Fruit fly (Drosophila melanogaster) whole organism, embryonic: ENCODE data around the gene CG14947.

Experiments used
- CG31224 ChIP-seq: fragments of 200-800 bp; sonication (Bioruptor generic); IDR thresholded peaks from 2 replicates; pipeline ENCODE4 v1.3.6; 2022; ENCODE audit warnings: missing biosample characterization, missing genetic modification characterization
- CG4730 ChIP-seq: fragments of 200-800 bp; sonication (Bioruptor generic); IDR thresholded peaks from 2 replicates; pipeline ENCODE4 v1.3.6; 2022; ENCODE audit warnings: missing biosample characterization, missing genetic modification characterization
- D19A ChIP-seq: fragments of 200-800 bp; optimal IDR thresholded peaks from 3 replicates; lab custom pipeline; 2019; ENCODE audit warnings: missing biosample characterization, mild to moderate bottlenecking, missing genetic modification characterization, moderate library complexity
- bcd ChIP-seq: fragments of 200-800 bp; sonication (Bioruptor generic); optimal IDR thresholded peaks from 2 replicates; lab custom pipeline; 2017; ENCODE audit warnings: missing biosample characterization, mild to moderate bottlenecking, missing genetic modification characterization
- cad ChIP-seq: fragments of >200 bp; optimal IDR thresholded peaks from 2 replicates; lab custom pipeline; 2017; ENCODE audit warnings: missing biosample characterization, missing genetic modification characterization
- ftz-f1 ChIP-seq: fragments of 200-800 bp; sonication (Bioruptor generic); optimal IDR thresholded peaks from 2 replicates; lab custom pipeline; 2016; ENCODE audit warnings: missing biosample characterization, missing genetic modification characterization
- stc ChIP-seq: fragments of 200-800 bp; sonication (Bioruptor generic); IDR thresholded peaks from 2 replicates; pipeline ENCODE4 v1.3.6; 2022; ENCODE audit warnings: missing biosample characterization, missing genetic modification characterization
- z ChIP-seq: fragments of 200-800 bp; sonication (Bioruptor generic); IDR thresholded peaks from 3 replicates; pipeline ENCODE4 v1.3.6; 2022; ENCODE audit warnings: missing biosample characterization, missing genetic modification characterization

DNA sequence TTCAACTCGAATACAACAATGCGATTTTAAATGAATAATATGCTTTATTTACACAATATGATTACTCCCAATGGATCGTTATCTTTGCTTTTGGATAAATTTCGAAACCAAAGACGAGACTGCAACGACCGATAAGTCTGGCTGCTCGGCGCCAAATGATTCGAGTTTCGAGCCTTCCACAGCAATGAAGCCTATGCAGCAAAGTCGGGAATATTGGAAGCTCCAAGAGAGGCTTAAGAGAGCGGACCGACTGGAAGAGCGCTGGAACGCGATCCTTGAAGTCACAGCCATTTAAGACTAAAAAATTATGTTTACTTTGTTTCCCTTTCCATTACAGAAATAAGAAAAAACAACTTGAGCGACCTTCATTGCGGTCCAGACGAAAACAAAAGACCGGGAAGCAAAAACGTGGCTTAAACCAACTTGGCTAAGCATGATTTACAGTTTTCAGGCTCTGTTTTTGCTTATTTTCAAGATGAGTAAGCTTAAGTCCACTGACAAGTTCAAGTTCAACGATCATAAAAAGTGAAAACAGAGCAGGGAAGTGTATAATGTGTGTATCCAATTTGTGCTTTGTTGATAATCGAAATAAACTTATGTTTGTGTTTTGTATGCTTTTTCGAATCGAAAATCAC, 9.2 kb upstream of the CG14947 start, which contains the start of gene firl:
- no peak for TF ChIP-seq stc (GFP tag; lab: Robert Waterston, UW)
- no peak for TF ChIP-seq CG4730 (GFP tag; lab: Robert Waterston, UW)
- TF ChIP-seq D19A, result no peak
- TF ChIP-seq z, result no peak
- no peak for TF ChIP-seq ftz-f1
- no peak for TF ChIP-seq bcd (GFP tag; lab: Kevin White, UChicago)
- TF ChIP-seq cad (GFP tag; lab: Kevin White, UChicago), result no peak
- no peak for TF ChIP-seq CG31224 (GFP tag; lab: Robert Waterston, UW)
